Fruit fly (Drosophila melanogaster) whole organism, embryonic: ENCODE data around the gene CG8349.

Experiments used
- Atf3 ChIP-seq: fragments of 200-800 bp; sonication (Bioruptor generic); optimal IDR thresholded peaks from 3 replicates; lab custom pipeline; 2016; ENCODE audit warnings: missing biosample characterization, missing genetic modification characterization
- BEAF-32 ChIP-seq: fragments of 200-800 bp; sonication (Bioruptor generic); optimal IDR thresholded peaks from 3 replicates; lab custom pipeline; 2017; ENCODE audit warnings: missing biosample characterization, missing genetic modification characterization, mild to moderate bottlenecking, moderate library complexity, missing genetic modification reagents
- C15 ChIP-seq: fragments of 200-800 bp; sonication (Bioruptor generic); IDR thresholded peaks from 3 replicates; pipeline ENCODE4 v1.3.6; 2022; ENCODE audit warnings: missing biosample characterization, missing genetic modification characterization
- CG11398 ChIP-seq: fragments of 200-800 bp; sonication (Bioruptor generic); optimal IDR thresholded peaks from 2 replicates; lab custom pipeline; 2016; ENCODE audit warnings: missing biosample characterization, missing genetic modification characterization
- CG11456 ChIP-seq: fragments of 200-800 bp; sonication (Bioruptor generic); IDR thresholded peaks from 3 replicates; pipeline ENCODE4 v1.3.6; 2022; ENCODE audit warnings: missing biosample characterization, missing genetic modification characterization
- CG13424 ChIP-seq: fragments of 200-800 bp; sonication (Bioruptor generic); optimal IDR thresholded peaks from 2 replicates; lab custom pipeline; 2019; ENCODE audit warnings: missing biosample characterization, mild to moderate bottlenecking, missing genetic modification characterization, moderate library complexity
- CG15269 ChIP-seq: fragments of 200-800 bp; sonication (Bioruptor generic); optimal IDR thresholded peaks from 2 replicates; lab custom pipeline; 2018; ENCODE audit warnings: missing biosample characterization, mild to moderate bottlenecking, missing genetic modification characterization, moderate library complexity
- CG1647 ChIP-seq: fragments of 200-800 bp; sonication (Bioruptor generic); optimal IDR thresholded peaks from 3 replicates; lab custom pipeline; 2016; ENCODE audit warnings: missing biosample characterization, missing genetic modification characterization
- CG17359 ChIP-seq: fragments of 200-800 bp; sonication (Bioruptor generic); optimal IDR thresholded peaks from 3 replicates; lab custom pipeline; 2018; ENCODE audit warnings: missing biosample characterization, mild to moderate bottlenecking, missing genetic modification characterization, moderate library complexity
- CG17912 ChIP-seq: fragments of 200-800 bp; sonication (Bioruptor generic); optimal IDR thresholded peaks from 2 replicates; lab custom pipeline; 2018; ENCODE audit warnings: missing biosample characterization, mild to moderate bottlenecking, missing genetic modification characterization
- CG18011 ChIP-seq: fragments of 200-800 bp; sonication (Bioruptor generic); optimal IDR thresholded peaks from 2 replicates; lab custom pipeline; 2017; ENCODE audit warnings: missing biosample characterization, missing genetic modification characterization, mild to moderate bottlenecking, moderate library complexity, missing genotype
- CG18599 ChIP-seq: fragments of 200-800 bp; sonication (Bioruptor generic); optimal IDR thresholded peaks from 3 replicates; lab custom pipeline; 2017; ENCODE audit warnings: missing biosample characterization, missing genetic modification characterization, mild to moderate bottlenecking, moderate library complexity, missing genetic modification reagents
- CG2116 ChIP-seq: fragments of 200-800 bp; sonication (Bioruptor generic); optimal IDR thresholded peaks from 3 replicates; lab custom pipeline; 2018; ENCODE audit warnings: missing biosample characterization, mild to moderate bottlenecking, missing genetic modification characterization
- CG3065 ChIP-seq: fragments of 200-800 bp; sonication (Bioruptor generic); optimal IDR thresholded peaks from 2 replicates; lab custom pipeline; 2016; ENCODE audit warnings: missing biosample characterization, missing genetic modification characterization
- CG3847 ChIP-seq: fragments of 200-800 bp; sonication (Bioruptor generic); IDR thresholded peaks from 2 replicates; pipeline ENCODE4 v1.3.6; 2022; ENCODE audit warnings: missing biosample characterization, missing genetic modification characterization
- CG4404 ChIP-seq: fragments of 200-800 bp; sonication (Bioruptor generic); IDR thresholded peaks from 2 replicates; pipeline ENCODE4 v1.3.6; 2022; ENCODE audit warnings: missing biosample characterization, missing genetic modification characterization
- CG6683 ChIP-seq: fragments of 200-800 bp; sonication (Bioruptor generic); optimal IDR thresholded peaks from 2 replicates; lab custom pipeline; 2017; ENCODE audit warnings: missing biosample characterization, mild to moderate bottlenecking, missing genetic modification characterization, missing genetic modification reagents
- CG8089 ChIP-seq: fragments of 200-800 bp; sonication (Bioruptor generic); optimal IDR thresholded peaks from 3 replicates; lab custom pipeline; 2016; ENCODE audit warnings: missing biosample characterization, missing genetic modification characterization
- CG8281 ChIP-seq: fragments of 200-800 bp; sonication (Bioruptor generic); optimal IDR thresholded peaks from 2 replicates; lab custom pipeline; 2018; ENCODE audit warnings: missing biosample characterization, mild to moderate bottlenecking, missing genetic modification characterization, moderate library complexity
- CHES-1-like ChIP-seq: fragments of 200-800 bp; sonication (Bioruptor generic); optimal IDR thresholded peaks from 2 replicates; lab custom pipeline; 2016; ENCODE audit warnings: missing biosample characterization, missing genetic modification characterization
- Camta ChIP-seq: fragments of 200-800 bp; sonication (Bioruptor generic); optimal IDR thresholded peaks from 2 replicates; lab custom pipeline; 2016; ENCODE audit warnings: missing biosample characterization, missing genetic modification characterization
- D19B ChIP-seq: fragments of 200-800 bp; sonication (Bioruptor generic); optimal IDR thresholded peaks from 2 replicates; lab custom pipeline; 2017; ENCODE audit warnings: missing biosample characterization, mild to moderate bottlenecking, missing genetic modification characterization
- Doc2 ChIP-seq: fragments of 200-800 bp; sonication (Bioruptor generic); IDR thresholded peaks from 2 replicates; pipeline ENCODE4 v1.3.6; 2022; ENCODE audit warnings: missing biosample characterization, missing genetic modification characterization
- MTF-1 ChIP-seq: fragments of 200-800 bp; sonication (Bioruptor generic); optimal IDR thresholded peaks from 2 replicates; lab custom pipeline; 2018; ENCODE audit warnings: missing biosample characterization, mild to moderate bottlenecking, missing genetic modification characterization, borderline replicate concordance
- Rfx ChIP-seq: fragments of 200-800 bp; sonication (Bioruptor generic); IDR thresholded peaks from 2 replicates; pipeline ENCODE4 v1.3.6; 2022; ENCODE audit warnings: missing biosample characterization, missing genetic modification characterization
- Sox102F ChIP-seq: fragments of 200-800 bp; sonication (Bioruptor generic); optimal IDR thresholded peaks from 2 replicates; lab custom pipeline; 2018; ENCODE audit warnings: missing biosample characterization, mild to moderate bottlenecking, missing genetic modification characterization, moderate library complexity
- Vsx1 ChIP-seq: fragments of 200-800 bp; sonication (Bioruptor generic); optimal IDR thresholded peaks from 2 replicates; lab custom pipeline; 2017; ENCODE audit warnings: missing biosample characterization, mild to moderate bottlenecking, missing genetic modification characterization, missing genetic modification reagents
- YL-1 ChIP-seq: fragments of 200-800 bp; sonication (Bioruptor generic); optimal IDR thresholded peaks from 3 replicates; lab custom pipeline; 2017; ENCODE audit warnings: missing biosample characterization, mild to moderate bottlenecking, missing genetic modification characterization
- amos ChIP-seq: fragments of 200-800 bp; sonication (Bioruptor generic); IDR thresholded peaks from 2 replicates; pipeline ENCODE4 v1.3.6; 2022; ENCODE audit warnings: missing biosample characterization, missing genetic modification characterization; ENCODE audit not compliant: partially characterized antibody
- ap ChIP-seq: fragments of 200-800 bp; sonication (Bioruptor generic); IDR thresholded peaks from 2 replicates; pipeline ENCODE4 v1.3.6; 2022; ENCODE audit warnings: missing biosample characterization, missing genetic modification characterization
- bab2 ChIP-seq: fragments of 200-800 bp; sonication (Bioruptor generic); optimal IDR thresholded peaks from 2 replicates; lab custom pipeline; 2016; ENCODE audit warnings: missing biosample characterization, missing genetic modification characterization
- chif ChIP-seq, 2 experiments: fragments of 200-800 bp; sonication (Bioruptor generic); optimal IDR thresholded peaks; 3 replicates each; lab custom pipeline; 2016; ENCODE audit warnings: missing biosample characterization in 2 of 2, missing genetic modification characterization in 2 of 2
- ci ChIP-seq: fragments of 200-800 bp; sonication (Bioruptor generic); IDR thresholded peaks from 3 replicates; pipeline ENCODE4 v1.3.6; 2022; ENCODE audit warnings: missing biosample characterization, missing genetic modification characterization
- croc ChIP-seq: fragments of 200-800 bp; sonication (Bioruptor generic); conservative IDR thresholded peaks from 3 replicates; pipeline ENCODE4 v1.3.6; 2022; ENCODE audit warnings: missing biosample characterization, missing genetic modification characterization
- dmrt99B ChIP-seq: fragments of 200-800 bp; sonication (Bioruptor generic); optimal IDR thresholded peaks from 2 replicates; lab custom pipeline; 2018; ENCODE audit warnings: missing biosample characterization, mild to moderate bottlenecking, missing genetic modification characterization, moderate library complexity
- dpn ChIP-seq, 2 experiments: fragments of 200-800 bp; sonication (Bioruptor generic); optimal IDR thresholded peaks; 3 replicates each; lab custom pipeline; 2016; ENCODE audit warnings: missing biosample characterization in 2 of 2, missing genetic modification characterization in 2 of 2
- dysf ChIP-seq: fragments of 200-800 bp; sonication (Bioruptor generic); IDR thresholded peaks from 3 replicates; pipeline ENCODE4 v1.3.6; 2022; ENCODE audit warnings: missing biosample characterization, missing genetic modification characterization
- esg ChIP-seq: fragments of 200-800 bp; sonication (Bioruptor generic); conservative IDR thresholded peaks from 2 replicates; pipeline ENCODE4 v1.3.6; 2022; ENCODE audit warnings: missing biosample characterization, missing genetic modification characterization
- eyg ChIP-seq: fragments of 200-800 bp; sonication (Bioruptor generic); optimal IDR thresholded peaks from 3 replicates; lab custom pipeline; 2016; ENCODE audit warnings: missing biosample characterization, missing genetic modification characterization
- gcm2 ChIP-seq: fragments of 200-800 bp; sonication (Bioruptor generic); optimal IDR thresholded peaks from 2 replicates; lab custom pipeline; 2016; ENCODE audit warnings: missing biosample characterization, missing genetic modification characterization
- kni ChIP-seq: fragments of 200-800 bp; sonication (Bioruptor generic); optimal IDR thresholded peaks from 3 replicates; lab custom pipeline; 2017; ENCODE audit warnings: mild to moderate bottlenecking, missing biosample characterization, missing genetic modification reagents, missing genetic modification characterization
- lab ChIP-seq: fragments of 200-800 bp; sonication (Bioruptor generic); optimal IDR thresholded peaks from 3 replicates; lab custom pipeline; 2017; ENCODE audit warnings: missing biosample characterization, missing genetic modification characterization, mild to moderate bottlenecking, moderate library complexity, missing genetic modification reagents
- lov ChIP-seq, 2 experiments: fragments of 200-800 bp in 1 of 2; fragments of >200 bp in 1 of 2; sonication (Bioruptor generic) in 1 of 2; IDR thresholded peaks in 1 of 2; optimal IDR thresholded peaks in 1 of 2; 2 replicates in 1 of 2; 3 replicates in 1 of 2; pipeline versions ENCODE4 v1.3.6 to Lab custom; 2017 to 2022; ENCODE audit warnings: missing biosample characterization in 1 of 2, missing genetic modification characterization in 1 of 2
- run ChIP-seq: fragments of 200-800 bp; sonication (Bioruptor generic); optimal IDR thresholded peaks from 3 replicates; lab custom pipeline; 2018; ENCODE audit warnings: missing biosample characterization, mild to moderate bottlenecking, missing genetic modification characterization
- sens-2 ChIP-seq: fragments of 200-800 bp; sonication (Bioruptor generic); IDR thresholded peaks from 2 replicates; pipeline ENCODE4 v1.3.6; 2022; ENCODE audit warnings: missing biosample characterization, missing genetic modification characterization
- sqz ChIP-seq: fragments of 200-800 bp; sonication (Bioruptor generic); optimal IDR thresholded peaks from 3 replicates; lab custom pipeline; 2018; ENCODE audit warnings: missing biosample characterization, mild to moderate bottlenecking, missing genetic modification characterization
- tll ChIP-seq, 2 experiments: fragments of 200-800 bp in 1 of 2; fragments of >200 bp in 1 of 2; sonication (Bioruptor generic) in 1 of 2; optimal IDR thresholded peaks; 2 replicates each; lab custom pipeline; 2017 to 2019; ENCODE audit warnings: missing biosample characterization in 2 of 2, missing genetic modification characterization in 2 of 2, mild to moderate bottlenecking in 1 of 2, moderate library complexity in 1 of 2
- unpg ChIP-seq: fragments of 200-800 bp; sonication (Bioruptor generic); optimal IDR thresholded peaks from 3 replicates; lab custom pipeline; 2018; ENCODE audit warnings: missing biosample characterization, mild to moderate bottlenecking, missing genetic modification characterization, moderate library complexity
- z ChIP-seq: fragments of 200-800 bp; sonication (Bioruptor generic); IDR thresholded peaks from 3 replicates; pipeline ENCODE4 v1.3.6; 2022; ENCODE audit warnings: missing biosample characterization, missing genetic modification characterization

The CG8349 gene

DNA sequence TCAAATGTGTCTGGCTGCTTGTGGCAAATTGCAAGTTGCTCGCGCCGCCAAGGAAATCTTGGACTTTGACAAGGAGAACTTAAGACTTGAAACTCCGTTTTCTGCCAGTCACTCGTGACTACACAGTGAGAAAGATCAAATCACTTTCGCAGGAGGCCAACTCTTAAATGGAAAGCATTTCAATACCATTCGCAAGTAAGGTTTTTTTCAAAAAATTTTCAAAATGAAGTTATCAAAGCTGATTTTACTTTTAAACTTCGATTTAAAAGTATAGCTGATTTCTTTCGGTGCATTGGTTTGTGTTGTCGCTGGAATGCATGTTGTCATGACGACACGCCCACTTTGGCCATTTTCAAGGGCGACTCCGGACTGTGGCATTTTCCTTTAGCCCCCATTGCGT lies 16.7 kb downstream of the CG8349 start (continued):
- TF ChIP-seq lov (optimal IDR thresholded peaks at IDR 0.05; lab: Kevin White, UChicago) = no peak
- TF ChIP-seq lov (GFP tag; IDR thresholded peaks at IDR 0.05; lab: Robert Waterston, UW) = no peak
- no peak for TF ChIP-seq D19B (GFP tag; lab: Kevin White, UChicago)
- peak; percentile 55; the same call in 1 of the 3 replicates for TF ChIP-seq ci (GFP tag; lab: Robert Waterston, UW)
- TF ChIP-seq CG8281 (tag; lab: Kevin White, UChicago) = no peak
- TF ChIP-seq unpg (GFP tag; lab: Kevin White, UChicago) = peak; percentile 8
- TF ChIP-seq dpn (GFP tag; optimal IDR thresholded peaks at IDR 0.05; lab: Kevin White, UChicago) = peak in 1 of 2 experiments; percentile 30
- no peak for TF ChIP-seq eyg (GFP tag; lab: Kevin White, UChicago)
- TF ChIP-seq run (tag; lab: Kevin White, UChicago) = no peak
- no peak for TF ChIP-seq kni
- no peak for TF ChIP-seq Doc2 (GFP tag; lab: Robert Waterston, UW)
- TF ChIP-seq z = no peak
- no peak for TF ChIP-seq YL-1
- no peak for TF ChIP-seq CG18599
- TF ChIP-seq Atf3 (GFP tag; lab: Kevin White, UChicago) = no peak
- no peak for TF ChIP-seq Camta
- TF ChIP-seq lab = no peak
- TF ChIP-seq CG17359 (tag; lab: Kevin White, UChicago) = peak; percentile 4
- peak; percentile 22 for TF ChIP-seq dmrt99B (tag; lab: Kevin White, UChicago)
- TF ChIP-seq sqz (GFP tag; lab: Kevin White, UChicago) = no peak
- TF ChIP-seq gcm2 = no peak
- peak; percentile 25; the same call in 1 of the 2 replicates for TF ChIP-seq Rfx
- TF ChIP-seq CG18011 (GFP tag; lab: Kevin White, UChicago) = no peak
- TF ChIP-seq BEAF-32 (GFP tag; lab: Kevin White, UChicago) = no peak
- no peak for TF ChIP-seq CG2116
- TF ChIP-seq CHES-1-like (GFP tag; lab: Kevin White, UChicago) = no peak
- TF ChIP-seq sens-2 (GFP tag; lab: Robert Waterston, UW) = 0 out of 2 replicates have a peak, but pooled peaks have one; percentile 17
- TF ChIP-seq CG1647 = no peak
- no peak for TF ChIP-seq croc (GFP tag; lab: Robert Waterston, UW)
- no peak for TF ChIP-seq CG3847 (GFP tag; lab: Robert Waterston, UW)
- TF ChIP-seq CG11456 (GFP tag; lab: Robert Waterston, UW) = no peak
- TF ChIP-seq CG13424 (tag; lab: Kevin White, UChicago) = no peak
- TF ChIP-seq Sox102F (GFP tag; lab: Kevin White, UChicago) = peak; percentile 27
- no peak for TF ChIP-seq tll (GFP tag; optimal IDR thresholded peaks at IDR 0.05; lab: Kevin White, UChicago)
- no peak for TF ChIP-seq CG15269 (tag; lab: Kevin White, UChicago)
- no peak for TF ChIP-seq CG17912 (GFP tag; lab: Kevin White, UChicago)
- no peak for TF ChIP-seq Vsx1 (GFP tag; lab: Kevin White, UChicago)
- no peak for TF ChIP-seq CG8089 (GFP tag; lab: Kevin White, UChicago)
- peak in 1 of 2 experiments; percentile 6 for TF ChIP-seq chif (GFP tag; optimal IDR thresholded peaks at IDR 0.05; lab: Kevin White, UChicago)
- TF ChIP-seq dysf = 0 out of 3 replicates have a peak, but pooled peaks have one; percentile 23
- TF ChIP-seq CG4404 = no peak
- no peak for TF ChIP-seq MTF-1 (GFP tag; lab: Kevin White, UChicago)
- TF ChIP-seq esg (GFP tag; lab: Robert Waterston, UW) = no peak
- TF ChIP-seq C15 (GFP tag; lab: Robert Waterston, UW) = no peak
- TF ChIP-seq amos (GFP tag; lab: Robert Waterston, UW) = no peak
- TF ChIP-seq CG11398 (GFP tag; lab: Kevin White, UChicago) = no peak
- no peak for TF ChIP-seq CG6683 (GFP tag; lab: Kevin White, UChicago)
- TF ChIP-seq ap (GFP tag; lab: Robert Waterston, UW) = no peak
- TF ChIP-seq CG3065 (GFP tag; lab: Kevin White, UChicago) = no peak
- TF ChIP-seq bab2 (GFP tag; lab: Kevin White, UChicago) = no peak
